Worm (Caenorhabditis elegans) whole organism, L4 larva: Measurements from ENCODE around the gene F44G4.1.

Source experiments
- ama-1 ChIP-seq: fragments of 150-350 bp; optimal IDR thresholded peaks from 2 replicates; lab custom pipeline; 2014; ENCODE audit warnings: inconsistent platforms, mixed read lengths
- ceh-62 ChIP-seq: sonication (generic microtip); optimal IDR thresholded peaks from 2 replicates; lab custom pipeline; 2017; ENCODE audit warnings: missing biosample characterization, missing genetic modification characterization
- dmd-6 ChIP-seq: fragments of 200-800 bp; sonication (Bioruptor generic); IDR thresholded peaks from 2 replicates; pipeline ENCODE4 v1.3.6; 2022; ENCODE audit warnings: missing genetic modification reagents, missing genetic modification characterization, missing compliant biosample characterization
- fos-1 ChIP-seq: fragments of 150-350 bp; optimal IDR thresholded peaks from 2 replicates; lab custom pipeline; 2014; ENCODE audit warnings: missing biosample characterization, missing genetic modification characterization
- hmg-1.1 ChIP-seq: fragments of 200-800 bp; sonication (Bioruptor generic); IDR thresholded peaks from 2 replicates; pipeline ENCODE4 v1.3.6; 2022; ENCODE audit warnings: missing genetic modification reagents, missing genetic modification characterization, missing compliant biosample characterization
- jun-1 ChIP-seq: fragments of 150-350 bp; optimal IDR thresholded peaks from 2 replicates; lab custom pipeline; 2014; ENCODE audit warnings: missing biosample characterization, missing genetic modification reagents, missing genetic modification characterization
- lin-1 ChIP-seq: fragments of 200-800 bp; sonication (Bioruptor generic); IDR thresholded peaks from 2 replicates; pipeline ENCODE4 v1.3.6; 2022; ENCODE audit warnings: missing genetic modification reagents, missing genetic modification characterization, missing compliant biosample characterization
- lsy-2 ChIP-seq, 2 experiments: fragments of 150-350 bp in 1 of 2; sonication (generic microtip) in 1 of 2; optimal IDR thresholded peaks; 2 replicates each; lab custom pipeline; 2014 to 2017; ENCODE audit warnings: missing biosample characterization in 2 of 2, missing genetic modification characterization in 2 of 2
- madf-5 ChIP-seq, 2 experiments: fragments of 200-800 bp; sonication (Bioruptor generic); IDR thresholded peaks; 2 replicates each; pipeline ENCODE4 v1.3.6; 2022; ENCODE audit warnings: missing compliant biosample characterization in 2 of 2, missing genetic modification characterization in 2 of 2
- mdl-1 ChIP-seq, 2 experiments: fragments of 150-350 bp in 1 of 2; sonication (generic microtip) in 1 of 2; optimal IDR thresholded peaks; 2 replicates each; lab custom pipeline; 2014 to 2017; ENCODE audit warnings: missing biosample characterization in 2 of 2, missing genetic modification characterization in 2 of 2
- nhr-10 ChIP-seq: fragments of 150-350 bp; optimal IDR thresholded peaks from 2 replicates; lab custom pipeline; 2014; ENCODE audit warnings: missing biosample characterization, missing genetic modification characterization
- nhr-11 ChIP-seq: fragments of 150-350 bp; optimal IDR thresholded peaks from 2 replicates; lab custom pipeline; 2014; ENCODE audit warnings: missing biosample characterization, missing genetic modification characterization
- nhr-28 ChIP-seq: fragments of 150-350 bp; optimal IDR thresholded peaks from 2 replicates; lab custom pipeline; 2014; ENCODE audit warnings: missing biosample characterization, missing genetic modification characterization
- nhr-48 ChIP-seq: sonication (generic microtip); optimal IDR thresholded peaks from 2 replicates; lab custom pipeline; 2016; ENCODE audit warnings: mild to moderate bottlenecking, missing genetic modification characterization, missing compliant biosample characterization
- nhr-77 ChIP-seq: fragments of 150-350 bp; optimal IDR thresholded peaks from 2 replicates; lab custom pipeline; 2014; ENCODE audit warnings: missing biosample characterization, missing genetic modification characterization
- php-3 ChIP-seq: fragments of 200-800 bp; sonication (Bioruptor generic); IDR thresholded peaks from 2 replicates; pipeline ENCODE4 v1.3.6; 2022; ENCODE audit warnings: missing genetic modification reagents, missing genetic modification characterization, missing compliant biosample characterization
- pqm-1 ChIP-seq: sonication (generic microtip); optimal IDR thresholded peaks from 2 replicates; lab custom pipeline; 2017; ENCODE audit warnings: missing biosample characterization, missing genetic modification characterization
- set-16 ChIP-seq: fragments of 200-800 bp; sonication (Bioruptor generic); IDR thresholded peaks from 2 replicates; pipeline ENCODE4 v1.3.6; 2022; ENCODE audit warnings: missing genetic modification reagents, missing genetic modification characterization, missing compliant biosample characterization
- zip-2 ChIP-seq: fragments of 150-350 bp; optimal IDR thresholded peaks from 2 replicates; lab custom pipeline; 2014; ENCODE audit warnings: missing biosample characterization, missing genetic modification characterization

The F44G4.1 gene

ce11 chrII:9042059-9042458 lies 47.6 kb downstream of the F44G4.1 start:
- TF ChIP-seq nhr-77 (tag; lab: Kevin White, UChicago) (peak; percentile 10), zip-2 (no peak), ceh-62 (no peak), set-16 (GFP tag; lab: Robert Waterston, UW) (no peak), hmg-1.1 (no peak), nhr-10 (tag; lab: Kevin White, UChicago) (no peak), jun-1 (no peak), lsy-2 (tag; optimal IDR thresholded peaks at IDR 0.05; lab: Kevin White, UChicago) (no peak), ama-1 (lab: Kevin White, UChicago) (no peak), dmd-6 (no peak), madf-5 (GFP tag; IDR thresholded peaks at IDR 0.05; lab: Robert Waterston, UW) (no peak), nhr-48 (no peak), pqm-1 (tag; lab: Kevin White, UChicago) (peak; percentile 67), php-3 (GFP tag; lab: Robert Waterston, UW) (no peak), nhr-28 (tag; lab: Kevin White, UChicago) (peak; percentile 0), fos-1 (tag; lab: Kevin White, UChicago) (no peak), nhr-11 (tag; lab: Kevin White, UChicago) (no peak), lin-1 (GFP tag; lab: Robert Waterston, UW) (no peak), mdl-1 (tag; optimal IDR thresholded peaks at IDR 0.05; lab: Kevin White, UChicago) (no peak)
